Fruit fly (Drosophila melanogaster): ENCODE results near the gene RpS4.

The RpS4 gene

DNA sequence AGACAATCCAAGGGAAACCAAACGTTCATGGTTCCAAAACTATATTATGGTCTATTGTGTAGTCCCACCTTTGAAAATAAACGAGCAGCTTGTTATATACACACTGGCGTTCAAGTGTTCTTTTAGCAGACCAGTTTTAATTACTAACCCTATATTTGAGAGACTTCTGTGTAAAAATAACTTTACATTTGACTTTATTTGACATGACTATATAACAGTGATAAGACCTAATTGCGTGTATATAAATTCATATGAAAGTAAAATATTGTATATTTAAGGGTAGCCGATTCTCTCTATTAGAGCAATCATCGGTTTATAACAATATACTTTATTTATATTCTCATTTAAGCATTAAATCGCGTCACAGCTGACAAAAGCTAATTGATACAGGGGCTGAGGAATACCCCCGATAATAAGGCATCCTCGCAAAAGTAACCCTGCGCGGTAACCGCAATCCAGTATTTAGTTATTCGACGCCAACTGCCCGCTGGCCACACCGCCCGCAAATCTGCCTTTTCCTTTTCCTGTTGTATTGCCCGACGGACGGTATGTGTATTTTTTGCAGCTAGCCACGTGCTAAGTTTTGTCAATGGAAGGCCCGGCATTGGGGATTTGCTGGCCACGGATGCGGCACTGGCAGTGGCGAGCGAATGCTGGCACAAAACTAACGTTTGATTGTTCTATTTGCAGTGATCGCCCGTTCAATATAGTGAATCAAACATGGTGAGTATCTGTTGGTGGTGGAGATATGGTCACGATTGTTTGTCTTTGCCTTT lies at the start of gene RpS4:
TSS of gene RpS4 (plus strand) at position 465 of the 776 bp plus-strand sequence.
- no peak for TF ChIP-seq Dll (optimal IDR thresholded peaks at IDR 0.05)
- no peak for TF ChIP-seq EcR (GFP tag; optimal IDR thresholded peaks at IDR 0.05)
- TF ChIP-seq pan (optimal IDR thresholded peaks at IDR 0.05): no peak

DNA sequence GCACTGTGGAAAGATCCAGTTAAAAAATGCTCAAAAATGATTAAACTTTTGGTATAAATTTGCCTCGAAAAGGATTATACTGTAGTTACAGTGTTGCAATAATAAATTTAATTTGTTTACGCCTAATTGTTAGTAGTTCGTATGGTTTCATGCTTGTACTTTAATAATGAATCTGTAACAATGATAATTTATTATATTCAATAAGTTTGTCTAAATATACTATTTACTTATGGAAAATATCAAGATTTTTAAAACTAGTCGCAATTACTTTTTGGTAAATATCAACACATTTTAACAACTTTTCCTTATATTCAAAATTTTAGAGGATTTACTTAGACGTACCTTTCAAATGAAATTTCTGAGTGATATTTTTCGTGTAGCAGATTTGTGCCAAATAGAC lies 46.7 kb upstream of the RpS4 start, which contains the start of gene CG11262:
TSS of gene CG11262 (plus strand) at position 301 of the 400 bp plus-strand sequence.
- TF ChIP-seq EcR (GFP tag; optimal IDR thresholded peaks at IDR 0.05) (no peak), Dll (optimal IDR thresholded peaks at IDR 0.05) (no peak), pan (optimal IDR thresholded peaks at IDR 0.05) (no peak), CG8478 (optimal IDR thresholded peaks at IDR 0.05) (no peak), usp (GFP tag; optimal IDR thresholded peaks at IDR 0.05) (no peak), psq (optimal IDR thresholded peaks at IDR 0.05) (no peak)

dm6 chr3L:13006490-13006889 lies 35.1 kb upstream of the RpS4 start, which contains the start of gene CG11263:
Gene CG11263 (plus strand): TSS chr3L:13006817.
- TF ChIP-seq usp (GFP tag; optimal IDR thresholded peaks at IDR 0.05): no peak
- no peak for TF ChIP-seq Dll (optimal IDR thresholded peaks at IDR 0.05)
- TF ChIP-seq pan (optimal IDR thresholded peaks at IDR 0.05): no peak
- no peak for TF ChIP-seq psq (optimal IDR thresholded peaks at IDR 0.05)
- no peak for TF ChIP-seq EcR (GFP tag; optimal IDR thresholded peaks at IDR 0.05)
- TF ChIP-seq CG8478 (optimal IDR thresholded peaks at IDR 0.05): no peak

DNA sequence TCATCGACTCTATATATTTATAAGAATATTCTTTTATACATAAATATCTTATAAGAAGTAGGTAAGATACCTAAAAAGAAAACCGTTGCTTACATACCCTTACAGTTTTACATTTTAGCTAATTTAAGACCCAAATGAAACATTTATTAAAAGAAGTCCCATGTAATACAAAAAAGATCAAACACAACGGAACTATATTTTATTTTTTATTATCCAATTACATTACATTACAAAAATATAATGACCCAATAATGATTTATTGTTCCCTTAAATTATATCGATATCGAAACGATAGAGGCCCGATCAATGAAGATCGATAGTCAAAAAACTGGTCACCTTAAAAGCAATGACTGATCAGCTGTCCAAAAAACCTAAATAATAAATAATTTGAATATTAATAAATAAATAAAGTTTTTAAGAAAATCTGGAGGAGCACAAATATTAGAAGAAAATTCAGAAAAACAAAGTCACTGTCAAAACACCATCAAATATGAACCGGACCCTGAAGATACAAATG lies 33.6 kb upstream of the RpS4 start:
- no peak for TF ChIP-seq EcR (GFP tag; optimal IDR thresholded peaks at IDR 0.05)

DNA sequence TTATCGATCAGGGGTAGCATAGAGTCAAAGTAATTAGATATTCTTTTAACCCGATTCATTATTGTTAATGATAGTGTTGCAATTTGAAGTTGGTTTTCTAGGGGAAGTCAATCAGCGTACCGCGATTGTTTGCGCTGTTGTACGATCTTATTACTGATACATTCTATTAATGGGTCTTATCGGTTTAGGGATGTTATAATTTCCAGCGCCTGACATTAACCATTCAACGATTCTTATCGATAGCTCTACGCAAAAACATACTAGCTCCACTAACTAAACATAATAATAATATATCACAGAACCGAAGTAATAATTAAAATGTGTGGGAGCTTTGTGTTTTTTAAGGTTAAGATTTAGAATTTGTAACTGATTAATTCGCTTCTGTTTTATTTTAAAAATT lies 30.0 kb upstream of the RpS4 start, which contains the start of gene Cul6:
TSS of gene Cul6 (minus strand) at position 175 of the 400 bp plus-strand sequence.
- no peak for TF ChIP-seq Dll (optimal IDR thresholded peaks at IDR 0.05)
- no peak for TF ChIP-seq CG8478 (optimal IDR thresholded peaks at IDR 0.05)
- no peak for TF ChIP-seq EcR (GFP tag; optimal IDR thresholded peaks at IDR 0.05)
- no peak for TF ChIP-seq usp (GFP tag; optimal IDR thresholded peaks at IDR 0.05)
- TF ChIP-seq pan (optimal IDR thresholded peaks at IDR 0.05): no peak
- no peak for TF ChIP-seq psq (optimal IDR thresholded peaks at IDR 0.05)

- TF ChIP-seq Dll (optimal IDR thresholded peaks at IDR 0.05) (no peak), CG8478 (optimal IDR thresholded peaks at IDR 0.05) (no peak), pan (optimal IDR thresholded peaks at IDR 0.05) (no peak), psq (optimal IDR thresholded peaks at IDR 0.05) (no peak), usp (GFP tag; optimal IDR thresholded peaks at IDR 0.05) (no peak)
These were observed 26.9 kb upstream of the RpS4 start for dm6 chr3L:13014693-13015092.

dm6 chr3L:13015195-13015822 lies 26.2 kb upstream of the RpS4 start, which contains the start of gene MICAL-like:
Gene MICAL-like (minus strand): TSS chr3L:13015332.
- TF ChIP-seq usp (GFP tag; optimal IDR thresholded peaks at IDR 0.05): no peak
- TF ChIP-seq EcR (GFP tag; optimal IDR thresholded peaks at IDR 0.05): no peak

dm6 chr3L:13015823-13016465 lies 25.6 kb upstream of the RpS4 start, which contains the start of gene CG11267:
Gene CG11267 (plus strand): TSS chr3L:13016050.
- TF ChIP-seq EcR (GFP tag; optimal IDR thresholded peaks at IDR 0.05) (no peak), pan (optimal IDR thresholded peaks at IDR 0.05) (no peak), usp (GFP tag; optimal IDR thresholded peaks at IDR 0.05) (no peak), CG8478 (optimal IDR thresholded peaks at IDR 0.05) (no peak), Dll (optimal IDR thresholded peaks at IDR 0.05) (no peak), psq (optimal IDR thresholded peaks at IDR 0.05) (no peak)

DNA sequence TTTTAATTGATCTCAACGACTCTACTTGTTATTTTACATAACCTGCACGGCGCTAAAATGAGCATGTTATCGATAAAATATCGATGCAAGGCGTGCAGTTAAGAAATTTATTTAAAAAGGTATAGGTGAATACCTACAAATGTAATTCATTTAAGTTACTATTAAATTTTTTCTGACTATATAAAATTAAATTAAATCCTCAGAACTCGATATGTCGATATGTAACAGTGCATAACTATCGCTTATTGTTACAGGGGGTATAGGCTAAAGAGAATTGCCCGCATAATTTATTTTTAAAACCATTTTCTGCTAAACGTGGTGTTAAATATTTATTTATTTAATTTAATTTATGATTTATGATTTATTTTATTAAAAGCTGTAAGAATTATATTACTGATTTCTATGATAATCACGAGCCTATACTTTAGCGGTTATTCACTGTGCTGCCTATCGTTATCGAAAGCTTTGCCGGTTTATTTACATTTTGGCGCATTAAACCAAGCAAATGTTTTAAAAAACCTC lies 23.7 kb upstream of the RpS4 start, which contains the start of the genes mRpL20 and Icmt:
TSS of gene mRpL20 (minus strand) at position 65 of the 522 bp plus-strand sequence.
TSS of gene Icmt (plus strand) at position 464 of the 522 bp plus-strand sequence.
- TF ChIP-seq Dll (optimal IDR thresholded peaks at IDR 0.05) (no peak), CG8478 (optimal IDR thresholded peaks at IDR 0.05) (no peak), psq (optimal IDR thresholded peaks at IDR 0.05) (no peak), usp (GFP tag; optimal IDR thresholded peaks at IDR 0.05) (no peak), EcR (GFP tag; optimal IDR thresholded peaks at IDR 0.05) (no peak)

dm6 chr3L:13019249-13019956 lies 22.2 kb upstream of the RpS4 start:
- no peak for TF ChIP-seq usp (GFP tag; optimal IDR thresholded peaks at IDR 0.05)
- no peak for TF ChIP-seq psq (optimal IDR thresholded peaks at IDR 0.05)
- TF ChIP-seq Dll (optimal IDR thresholded peaks at IDR 0.05): no peak
- TF ChIP-seq pan (optimal IDR thresholded peaks at IDR 0.05): no peak
- no peak for TF ChIP-seq CG8478 (optimal IDR thresholded peaks at IDR 0.05)
- no peak for TF ChIP-seq EcR (GFP tag; optimal IDR thresholded peaks at IDR 0.05)

dm6 chr3L:13021727-13022126 lies 19.8 kb upstream of the RpS4 start:
- TF ChIP-seq psq (optimal IDR thresholded peaks at IDR 0.05) (no peak), EcR (GFP tag; optimal IDR thresholded peaks at IDR 0.05) (no peak), Dll (optimal IDR thresholded peaks at IDR 0.05) (no peak), usp (GFP tag; optimal IDR thresholded peaks at IDR 0.05) (no peak), pan (optimal IDR thresholded peaks at IDR 0.05) (no peak), CG8478 (optimal IDR thresholded peaks at IDR 0.05) (no peak)
